Fruit fly (Drosophila melanogaster) whole organism, wandering third instar larva: ENCODE results near the gene CG32081.

Experiments used
- Abd-B ChIP-seq: fragments of >200 bp; optimal IDR thresholded peaks from 2 replicates; lab custom pipeline; 2017; ENCODE audit warnings: missing biosample characterization, missing genetic modification characterization
- CG32264 ChIP-seq: fragments of 200-800 bp; sonication (Bioruptor generic); optimal IDR thresholded peaks from 2 replicates; lab custom pipeline; 2016; ENCODE audit warnings: missing biosample characterization, missing genetic modification characterization
- CG9705 ChIP-seq: fragments of 200-800 bp; sonication (Bioruptor generic); optimal IDR thresholded peaks from 2 replicates; lab custom pipeline; 2018; ENCODE audit warnings: missing biosample characterization, mild to moderate bottlenecking, missing genetic modification characterization
- CrebA ChIP-seq: fragments of 200-800 bp; sonication (Bioruptor generic); optimal IDR thresholded peaks from 2 replicates; lab custom pipeline; 2016; ENCODE audit warnings: missing biosample characterization, mild to moderate bottlenecking, missing genetic modification characterization, borderline replicate concordance
- Dfd ChIP-seq: fragments of >200 bp; optimal IDR thresholded peaks from 2 replicates; lab custom pipeline; 2017; ENCODE audit warnings: missing biosample characterization, missing genetic modification characterization
- Dif ChIP-seq: fragments of 200-275, 200-300 bp; sonication (Bioruptor generic); optimal IDR thresholded peaks from 2 replicates; lab custom pipeline; 2018; ENCODE audit warnings: missing biosample characterization, missing genetic modification characterization; ENCODE audit not compliant: partially characterized antibody
- GATAd ChIP-seq: sonication (Bioruptor generic); optimal IDR thresholded peaks from 2 replicates; lab custom pipeline; 2016; ENCODE audit warnings: missing biosample characterization, missing genetic modification characterization
- HLH106 ChIP-seq: fragments of 200-800 bp; optimal IDR thresholded peaks from 3 replicates; lab custom pipeline; 2019; ENCODE audit warnings: missing biosample characterization, mild to moderate bottlenecking, missing genetic modification characterization, moderate library complexity
- Hnf4 ChIP-seq: fragments of 200-800 bp; sonication (Bioruptor generic); optimal IDR thresholded peaks from 2 replicates; lab custom pipeline; 2016; ENCODE audit warnings: missing biosample characterization, mild to moderate bottlenecking, missing genetic modification characterization
- Hr83 ChIP-seq: fragments of 200-300 bp; sonication (Bioruptor generic); optimal IDR thresholded peaks from 2 replicates; lab custom pipeline; 2016; ENCODE audit warnings: missing biosample characterization, mild to moderate bottlenecking, missing genetic modification characterization, moderate library complexity; ENCODE audit not compliant: poor library complexity, severe bottlenecking
- Jra ChIP-seq: sonication (Bioruptor generic); optimal IDR thresholded peaks from 2 replicates; lab custom pipeline; 2016; ENCODE audit warnings: missing biosample characterization, missing genetic modification characterization
- Mio ChIP-seq: sonication (Bioruptor generic); optimal IDR thresholded peaks from 2 replicates; lab custom pipeline; 2016; ENCODE audit warnings: missing biosample characterization, missing genetic modification characterization
- Myc ChIP-seq: fragments of >200 bp; optimal IDR thresholded peaks from 2 replicates; lab custom pipeline; 2017
- N ChIP-seq: fragments of >200 bp; optimal IDR thresholded peaks from 2 replicates; lab custom pipeline; 2018; ENCODE audit warnings: missing biosample characterization, missing external identifiers, missing genetic modification characterization
- OdsH ChIP-seq: fragments of 200-800 bp; sonication (Bioruptor generic); optimal IDR thresholded peaks from 2 replicates; lab custom pipeline; 2016; ENCODE audit warnings: missing biosample characterization, mild to moderate bottlenecking, missing genetic modification characterization
- Rel ChIP-seq, 2 experiments: fragments of 200-800 bp; sonication (Bioruptor generic) in 1 of 2; optimal IDR thresholded peaks; 2 replicates in 1 of 2; 3 replicates in 1 of 2; lab custom pipeline; 2016 to 2019; ENCODE audit warnings: mild to moderate bottlenecking in 2 of 2, missing biosample characterization in 2 of 2, missing genetic modification characterization in 2 of 2, moderate library complexity in 1 of 2
- Sp1 ChIP-seq: fragments of 200-800 bp; sonication (Bioruptor generic); optimal IDR thresholded peaks from 3 replicates; lab custom pipeline; 2019; ENCODE audit warnings: missing biosample characterization, mild to moderate bottlenecking, missing genetic modification characterization, moderate library complexity
- Vsx2 ChIP-seq: fragments of 200-300, 225-300 bp; sonication (Bioruptor generic); optimal IDR thresholded peaks from 2 replicates; lab custom pipeline; 2018; ENCODE audit warnings: missing biosample characterization, missing genetic modification characterization; ENCODE audit not compliant: partially characterized antibody
- br ChIP-seq: fragments of 200-800 bp; sonication (Bioruptor generic); optimal IDR thresholded peaks from 2 replicates; lab custom pipeline; 2016; ENCODE audit warnings: missing biosample characterization, missing genetic modification characterization
- brk ChIP-seq: fragments of 200-800 bp; sonication (Bioruptor generic); optimal IDR thresholded peaks from 2 replicates; lab custom pipeline; 2016; ENCODE audit warnings: missing biosample characterization, mild to moderate bottlenecking, missing genetic modification characterization
- dl ChIP-seq, 2 experiments: fragments of 175-275, 200-275 bp in 1 of 2; fragments of 200-275 bp in 1 of 2; sonication (Bioruptor generic); optimal IDR thresholded peaks; lab custom pipeline; 2018; ENCODE audit warnings: mild to moderate bottlenecking in 2 of 2, missing biosample characterization in 2 of 2, missing genetic modification characterization in 2 of 2, moderate library complexity in 2 of 2; ENCODE audit not compliant: partially characterized antibody in 2 of 2, insufficient read depth in 1 of 2
- dmrt93B ChIP-seq: fragments of 200-800 bp; sonication (Bioruptor generic); optimal IDR thresholded peaks from 2 replicates; lab custom pipeline; 2018; ENCODE audit warnings: missing biosample characterization, mild to moderate bottlenecking, missing genetic modification characterization
- dsf ChIP-seq: sonication (Bioruptor generic); optimal IDR thresholded peaks from 2 replicates; lab custom pipeline; 2016; ENCODE audit warnings: missing biosample characterization, missing genetic modification characterization, borderline replicate concordance
- ey ChIP-seq: fragments of 200-800 bp; sonication (Bioruptor generic); optimal IDR thresholded peaks from 2 replicates; lab custom pipeline; 2016; ENCODE audit warnings: missing biosample characterization, missing genetic modification characterization
- foxo ChIP-seq, 2 experiments: fragments of 200-800 bp; sonication (Bioruptor generic); optimal IDR thresholded peaks; 2 replicates in 1 of 2; 3 replicates in 1 of 2; lab custom pipeline; 2016 to 2017; ENCODE audit warnings: missing biosample characterization in 2 of 2, missing genetic modification characterization in 2 of 2
- fru ChIP-seq: fragments of 200-800 bp; sonication (Bioruptor generic); optimal IDR thresholded peaks from 3 replicates; lab custom pipeline; 2016; ENCODE audit warnings: missing biosample characterization, mild to moderate bottlenecking, missing genetic modification characterization
- h ChIP-seq: fragments of 200-800 bp; sonication (Bioruptor generic); optimal IDR thresholded peaks from 3 replicates; lab custom pipeline; 2016; ENCODE audit warnings: missing biosample characterization, mild to moderate bottlenecking, missing genetic modification characterization
- jim ChIP-seq: fragments of 175-275, 200-325 bp; sonication (Bioruptor generic); optimal IDR thresholded peaks from 2 replicates; lab custom pipeline; 2016; ENCODE audit warnings: missing biosample characterization, mild to moderate bottlenecking, missing genetic modification characterization
- pan ChIP-seq: fragments of >200 bp; optimal IDR thresholded peaks from 2 replicates; lab custom pipeline; 2017
- psq ChIP-seq: fragments of 200-800 bp; sonication (Bioruptor generic); optimal IDR thresholded peaks from 3 replicates; lab custom pipeline; 2017; ENCODE audit warnings: missing biosample characterization, mild to moderate bottlenecking, missing genetic modification characterization, moderate library complexity
- rgr ChIP-seq: fragments of 200-800 bp; sonication (Bioruptor generic); optimal IDR thresholded peaks from 3 replicates; lab custom pipeline; 2016; ENCODE audit warnings: missing biosample characterization, mild to moderate bottlenecking, missing genetic modification characterization
- sage ChIP-seq: fragments of 200-800 bp; sonication (Bioruptor generic); optimal IDR thresholded peaks from 2 replicates; lab custom pipeline; 2016; ENCODE audit warnings: missing biosample characterization, mild to moderate bottlenecking, missing genetic modification characterization
- tai ChIP-seq: sonication (Bioruptor generic); optimal IDR thresholded peaks from 2 replicates; lab custom pipeline; 2016; ENCODE audit warnings: missing biosample characterization, missing genetic modification characterization
- usp ChIP-seq: fragments of >200 bp; optimal IDR thresholded peaks from 2 replicates; lab custom pipeline; 2017; ENCODE audit warnings: missing biosample characterization, missing genetic modification characterization
- woc ChIP-seq: sonication (Bioruptor generic); optimal IDR thresholded peaks from 2 replicates; lab custom pipeline; 2016; ENCODE audit warnings: missing biosample characterization, mild to moderate bottlenecking, missing genetic modification characterization

The CG32081 gene

dm6 chr3L:11015203-11015602 lies 12.2 kb upstream of the CG32081 start:
- TF ChIP-seq br, result no peak
- no peak for TF ChIP-seq woc (GFP tag; lab: Kevin White, UChicago)
- no peak for TF ChIP-seq CG32264 (GFP tag; lab: Kevin White, UChicago)
- TF ChIP-seq Abd-B (GFP tag; lab: Kevin White, UChicago), result no peak
- TF ChIP-seq tai (GFP tag; lab: Kevin White, UChicago), result no peak
- no peak for TF ChIP-seq GATAd (GFP tag; lab: Kevin White, UChicago)
- TF ChIP-seq Dfd (GFP tag; lab: Kevin White, UChicago), result no peak
- TF ChIP-seq Sp1, result no peak
- TF ChIP-seq dl (GFP tag; optimal IDR thresholded peaks at IDR 0.05; lab: Kevin White, UChicago; ENCODE audit: insufficient read depth in 1 of 2, partially characterized antibody in 2 of 2), result no peak
- TF ChIP-seq Hr83 (GFP tag; lab: Kevin White, UChicago), result no peak
- no peak for TF ChIP-seq Hnf4 (GFP tag; lab: Kevin White, UChicago)
- TF ChIP-seq Rel (GFP tag; optimal IDR thresholded peaks at IDR 0.05; lab: Kevin White, UChicago), result no peak
- no peak for TF ChIP-seq Rel (tag; optimal IDR thresholded peaks at IDR 0.05; lab: Kevin White, UChicago)
- TF ChIP-seq fru, result no peak
- TF ChIP-seq rgr (GFP tag; lab: Kevin White, UChicago), result no peak
- TF ChIP-seq brk, result no peak
- TF ChIP-seq pan (lab: Kevin White, UChicago), result no peak
- no peak for TF ChIP-seq h (GFP tag; lab: Kevin White, UChicago)
- TF ChIP-seq psq (GFP tag; lab: Kevin White, UChicago), result no peak

dm6 chr3L:11020058-11020457 lies 7.3 kb upstream of the CG32081 start:
- no peak for TF ChIP-seq psq (GFP tag; lab: Kevin White, UChicago)

dm6 chr3L:11021958-11022357 lies 5.4 kb upstream of the CG32081 start:
- no peak for TF ChIP-seq usp (GFP tag; lab: Kevin White, UChicago)
- peak; percentile 58 for TF ChIP-seq Dfd (GFP tag; lab: Kevin White, UChicago)

- TF ChIP-seq CrebA (no peak), h (GFP tag; lab: Kevin White, UChicago) (no peak), dsf (GFP tag; lab: Kevin White, UChicago) (no peak), Mio (GFP tag; lab: Kevin White, UChicago) (no peak), Vsx2 (GFP tag; lab: Kevin White, UChicago) (no peak), Myc (lab: Kevin White, UChicago) (no peak), CG32264 (GFP tag; lab: Kevin White, UChicago) (no peak), Jra (no peak), br (no peak), brk (no peak), Dif (no peak), HLH106 (tag; lab: Kevin White, UChicago) (no peak), GATAd (GFP tag; lab: Kevin White, UChicago) (no peak), Hnf4 (GFP tag; lab: Kevin White, UChicago) (no peak), psq (GFP tag; lab: Kevin White, UChicago) (no peak), dmrt93B (GFP tag; lab: Kevin White, UChicago) (no peak), jim (no peak)
Measured at dm6 chr3L:11023235-11023634, 4.1 kb upstream of the CG32081 start, which contains the start of gene Fad2. Fad2 (plus strand) TSS chr3L:11023535.

dm6 chr3L:11025261-11025660 lies 2.1 kb upstream of the CG32081 start, which contains the start of gene CG32079:
CG32079 (plus strand) TSS chr3L:11025561.
- no peak for TF ChIP-seq Jra
- no peak for TF ChIP-seq pan (lab: Kevin White, UChicago)
- TF ChIP-seq OdsH (GFP tag; lab: Kevin White, UChicago), result no peak
- TF ChIP-seq tai (GFP tag; lab: Kevin White, UChicago), result no peak
- TF ChIP-seq CG32264 (GFP tag; lab: Kevin White, UChicago), result no peak
- TF ChIP-seq psq (GFP tag; lab: Kevin White, UChicago), result no peak
- TF ChIP-seq N (GFP tag; lab: Kevin White, UChicago), result no peak
- TF ChIP-seq rgr (GFP tag; lab: Kevin White, UChicago), result no peak
- TF ChIP-seq dsf (GFP tag; lab: Kevin White, UChicago), result no peak
- TF ChIP-seq h (GFP tag; lab: Kevin White, UChicago), result no peak
- no peak for TF ChIP-seq fru
- TF ChIP-seq HLH106 (tag; lab: Kevin White, UChicago), result no peak
- TF ChIP-seq dmrt93B (GFP tag; lab: Kevin White, UChicago), result no peak
- TF ChIP-seq sage, result no peak
- no peak for TF ChIP-seq Dif
- no peak for TF ChIP-seq foxo (GFP tag; optimal IDR thresholded peaks at IDR 0.05; lab: Kevin White, UChicago)
- TF ChIP-seq br, result no peak
- TF ChIP-seq ey (GFP tag; lab: Kevin White, UChicago), result no peak
- TF ChIP-seq CG9705 (GFP tag; lab: Kevin White, UChicago), result no peak
